Worm (Caenorhabditis elegans): ENCODE measurements around the gene ZK1055.7.

ZK1055.7 gene

DNA sequence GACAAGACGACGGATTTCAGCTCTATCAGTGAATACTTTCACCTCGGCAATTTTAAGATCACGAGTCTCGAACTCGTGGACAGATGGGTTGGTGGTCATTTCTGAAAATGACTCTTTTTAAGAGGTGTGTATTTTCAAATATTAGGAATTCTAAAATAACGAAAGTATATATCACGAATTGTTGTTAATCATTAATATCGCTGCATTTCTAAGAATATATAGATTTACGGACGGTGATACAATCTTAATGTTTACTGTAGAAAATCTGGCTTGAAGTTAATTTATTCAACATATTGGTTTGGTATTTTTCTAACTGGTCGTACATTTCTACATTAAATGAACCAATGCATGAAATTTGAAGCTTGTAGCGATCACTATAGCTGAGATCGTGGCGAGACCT is at the start of gene ZK1055.7:
TSS of gene ZK1055.7 (minus strand) at position 101 of the 400 bp plus-strand sequence.
- TF ChIP-seq nhr-76 (tag; optimal IDR thresholded peaks at IDR 0.05) (no peak), ham-2 (GFP tag; optimal IDR thresholded peaks at IDR 0.05) (no peak), unc-120 (tag; optimal IDR thresholded peaks at IDR 0.05; ENCODE audit: poor library complexity, severe bottlenecking) (no peak), elt-3 (tag; optimal IDR thresholded peaks at IDR 0.05) (no peak), M03D4.4 (tag; optimal IDR thresholded peaks at IDR 0.05) (no peak), ceh-39 (tag; optimal IDR thresholded peaks at IDR 0.05) (no peak), cnd-1 (tag; optimal IDR thresholded peaks at IDR 0.05) (no peak), sem-2 (GFP tag; optimal IDR thresholded peaks at IDR 0.05) (no peak), lin-13 (tag; optimal IDR thresholded peaks at IDR 0.05) (no peak), tbx-8 (GFP tag; optimal IDR thresholded peaks at IDR 0.05) (no peak), nhr-237 (tag; optimal IDR thresholded peaks at IDR 0.05) (no peak), unc-62 (GFP tag; optimal IDR thresholded peaks at IDR 0.05) (no peak), lsy-2 (tag; optimal IDR thresholded peaks at IDR 0.05) (no peak), ces-1 (GFP tag; optimal IDR thresholded peaks at IDR 0.05) (no peak), mab-5 (tag; optimal IDR thresholded peaks at IDR 0.05) (no peak)

DNA sequence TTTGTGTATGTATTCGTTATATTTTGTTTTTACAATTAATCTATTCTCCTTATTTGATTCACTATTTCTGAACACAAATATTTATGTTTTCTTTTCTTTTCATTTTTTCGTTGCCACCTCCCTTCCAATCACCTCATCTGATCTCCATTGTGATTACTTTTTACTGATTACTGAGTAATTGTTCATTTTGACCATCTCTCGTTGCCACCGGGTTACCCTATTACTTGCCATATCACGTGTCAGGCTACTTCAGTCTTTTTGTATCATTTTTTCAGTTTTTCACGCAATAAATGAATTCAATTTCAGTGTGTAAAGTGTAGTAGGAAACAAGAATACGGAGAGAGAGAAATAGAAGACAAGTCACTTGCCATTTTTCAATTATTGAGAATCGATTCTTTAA is 46.9 kb upstream of the ZK1055.7 start, which contains the start of gene T10H9.8:
TSS of gene T10H9.8 (plus strand) at position 301 of the 400 bp plus-strand sequence.
- no peak for TF ChIP-seq ceh-39 (tag; optimal IDR thresholded peaks at IDR 0.05)
- TF ChIP-seq drap-1 (GFP tag; optimal IDR thresholded peaks at IDR 0.05) = no peak
- no peak for TF ChIP-seq snpc-4 (tag; optimal IDR thresholded peaks at IDR 0.05)
- no peak for TF ChIP-seq nhr-2 (tag; optimal IDR thresholded peaks at IDR 0.05)
- TF ChIP-seq mep-1 (tag; optimal IDR thresholded peaks at IDR 0.05) = no peak
- TF ChIP-seq mls-2 (tag; optimal IDR thresholded peaks at IDR 0.05) = no peak
- TF ChIP-seq blmp-1 (tag; optimal IDR thresholded peaks at IDR 0.05) = no peak
- no peak for TF ChIP-seq ceh-43 (GFP tag; optimal IDR thresholded peaks at IDR 0.05)
- no peak for TF ChIP-seq zip-8 (tag; optimal IDR thresholded peaks at IDR 0.05)
- no peak for TF ChIP-seq nhr-237 (tag; optimal IDR thresholded peaks at IDR 0.05)
- TF ChIP-seq pha-4 (tag; optimal IDR thresholded peaks at IDR 0.05) = no peak
- no peak for TF ChIP-seq unc-62 (GFP tag; optimal IDR thresholded peaks at IDR 0.05)
- no peak for TF ChIP-seq elt-3 (tag; optimal IDR thresholded peaks at IDR 0.05)
- TF ChIP-seq ztf-11 (tag; optimal IDR thresholded peaks at IDR 0.05) = no peak
- no peak for TF ChIP-seq sem-2 (GFP tag; optimal IDR thresholded peaks at IDR 0.05)
- TF ChIP-seq elt-1 (tag; optimal IDR thresholded peaks at IDR 0.05; ENCODE audit: borderline replicate concordance, insufficient read depth) = no peak
- no peak for TF ChIP-seq nhr-76 (tag; optimal IDR thresholded peaks at IDR 0.05)
- no peak for TF ChIP-seq lsy-2 (tag; optimal IDR thresholded peaks at IDR 0.05)
- no peak for TF ChIP-seq mab-5 (tag; optimal IDR thresholded peaks at IDR 0.05)
- no peak for TF ChIP-seq cnd-1 (tag; optimal IDR thresholded peaks at IDR 0.05)

DNA sequence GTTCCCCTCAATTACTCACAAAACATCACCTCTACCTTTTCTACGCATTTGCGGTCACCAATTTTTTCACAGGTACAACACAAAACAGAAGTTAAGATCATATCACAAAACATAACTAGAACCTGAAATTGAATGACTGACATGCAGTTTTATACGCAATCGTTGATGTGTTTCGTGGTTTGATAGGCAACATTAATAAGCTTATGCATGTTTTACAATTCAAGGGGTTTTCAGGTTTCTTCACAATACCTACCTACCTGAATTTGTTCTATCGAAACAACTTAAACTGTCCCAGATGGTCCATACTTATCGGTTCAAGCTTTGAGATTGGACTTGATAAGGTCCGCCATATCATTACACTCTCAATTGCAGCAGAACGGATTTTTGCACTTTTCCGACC is 45.3 kb upstream of the ZK1055.7 start:
- TF ChIP-seq tbx-8 (GFP tag; optimal IDR thresholded peaks at IDR 0.05) = no peak
- TF ChIP-seq sem-2 (GFP tag; optimal IDR thresholded peaks at IDR 0.05) = no peak
- TF ChIP-seq unc-39 (tag; optimal IDR thresholded peaks at IDR 0.05) = no peak
- TF ChIP-seq ceh-43 (GFP tag; optimal IDR thresholded peaks at IDR 0.05) = no peak
- no peak for TF ChIP-seq ces-1 (GFP tag; optimal IDR thresholded peaks at IDR 0.05)
- no peak for TF ChIP-seq mep-1 (tag; optimal IDR thresholded peaks at IDR 0.05)
- no peak for TF ChIP-seq pha-4 (tag; optimal IDR thresholded peaks at IDR 0.05)
- no peak for TF ChIP-seq drap-1 (GFP tag; optimal IDR thresholded peaks at IDR 0.05)
- no peak for TF ChIP-seq bed-3 (GFP tag; optimal IDR thresholded peaks at IDR 0.05)
- no peak for TF ChIP-seq flh-1 (GFP tag; optimal IDR thresholded peaks at IDR 0.05)
- TF ChIP-seq sptf-1 (tag; optimal IDR thresholded peaks at IDR 0.05) = no peak
- TF ChIP-seq mab-5 (tag; optimal IDR thresholded peaks at IDR 0.05) = no peak
- TF ChIP-seq nhr-76 (tag; optimal IDR thresholded peaks at IDR 0.05) = no peak

DNA sequence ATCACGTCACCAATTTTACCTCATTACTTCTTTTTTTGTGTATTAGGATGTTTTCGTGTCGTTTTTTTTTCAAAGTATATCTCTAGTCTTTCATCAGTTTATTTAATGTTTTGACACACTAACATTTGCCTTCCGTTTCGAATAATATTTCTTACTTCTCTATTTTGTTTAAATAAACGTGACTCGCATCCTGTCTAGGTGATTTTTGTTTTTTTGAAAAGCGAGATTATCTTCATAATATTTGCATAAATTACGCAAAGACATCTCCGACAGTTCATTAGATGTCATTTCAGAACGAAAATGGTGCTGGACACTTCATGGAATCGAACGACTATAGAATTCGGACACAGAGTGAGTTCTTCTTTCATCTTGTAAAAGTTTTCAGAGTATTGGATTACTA is 44.1 kb upstream of the ZK1055.7 start, which contains the start of gene T10H9.1:
TSS of gene T10H9.1 (plus strand) at position 301 of the 400 bp plus-strand sequence.
- TF ChIP-seq tbx-8 (GFP tag; optimal IDR thresholded peaks at IDR 0.05) (no peak), sptf-1 (tag; optimal IDR thresholded peaks at IDR 0.05) (no peak), nhr-237 (tag; optimal IDR thresholded peaks at IDR 0.05) (no peak), mls-2 (tag; optimal IDR thresholded peaks at IDR 0.05) (no peak), unc-120 (tag; optimal IDR thresholded peaks at IDR 0.05; ENCODE audit: poor library complexity, severe bottlenecking) (no peak), cnd-1 (tag; optimal IDR thresholded peaks at IDR 0.05) (no peak), lsy-2 (tag; optimal IDR thresholded peaks at IDR 0.05) (no peak), nhr-76 (tag; optimal IDR thresholded peaks at IDR 0.05) (no peak), ceh-39 (tag; optimal IDR thresholded peaks at IDR 0.05) (no peak), pha-4 (tag; optimal IDR thresholded peaks at IDR 0.05) (no peak), lin-13 (tag; optimal IDR thresholded peaks at IDR 0.05) (no peak), blmp-1 (tag; optimal IDR thresholded peaks at IDR 0.05) (no peak), mep-1 (tag; optimal IDR thresholded peaks at IDR 0.05) (no peak), ham-2 (GFP tag; optimal IDR thresholded peaks at IDR 0.05) (no peak)

DNA sequence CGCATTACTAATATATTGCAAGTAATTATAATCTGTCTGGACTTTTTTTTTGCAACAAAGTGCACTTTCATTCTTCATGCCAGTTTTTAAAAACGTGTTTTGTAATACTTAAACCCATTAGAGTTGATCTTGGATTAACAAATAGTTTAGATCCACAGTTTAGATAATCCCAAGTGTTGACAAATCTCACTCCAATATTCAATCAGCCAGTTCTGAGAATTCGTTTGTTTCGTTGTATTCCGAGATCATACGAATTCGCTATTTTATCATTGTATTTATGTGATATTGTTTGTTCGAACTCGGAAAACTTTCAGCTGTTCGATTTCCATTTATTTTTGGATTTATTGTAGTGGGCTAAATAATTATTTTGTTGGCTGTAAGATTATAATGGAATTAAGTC is 40.6 kb upstream of the ZK1055.7 start:
- TF ChIP-seq ces-1 (GFP tag; optimal IDR thresholded peaks at IDR 0.05) (no peak), nhr-28 (tag; optimal IDR thresholded peaks at IDR 0.05) (no peak), nhr-237 (tag; optimal IDR thresholded peaks at IDR 0.05) (no peak), unc-62 (GFP tag; optimal IDR thresholded peaks at IDR 0.05) (no peak), elt-3 (tag; optimal IDR thresholded peaks at IDR 0.05) (no peak), drap-1 (GFP tag; optimal IDR thresholded peaks at IDR 0.05) (no peak), lin-32 (GFP tag; optimal IDR thresholded peaks at IDR 0.05) (no peak), nhr-12 (tag; optimal IDR thresholded peaks at IDR 0.05) (no peak), lsy-2 (tag; optimal IDR thresholded peaks at IDR 0.05) (no peak), mep-1 (tag; optimal IDR thresholded peaks at IDR 0.05) (no peak), bed-3 (GFP tag; optimal IDR thresholded peaks at IDR 0.05) (no peak), ham-2 (GFP tag; optimal IDR thresholded peaks at IDR 0.05) (no peak)

All from whole organism, mixed stage, embryonic.